Fruit fly (Drosophila melanogaster) whole organism: ENCODE data around the gene CG33932.

Source experiments
- Dll ChIP-seq: fragments of >200 bp; optimal IDR thresholded peaks from 2 replicates; lab custom pipeline; 2017
- pan ChIP-seq: fragments of >200 bp; optimal IDR thresholded peaks from 2 replicates; lab custom pipeline; 2017
- psq ChIP-seq: fragments of >200 bp; optimal IDR thresholded peaks from 2 replicates; lab custom pipeline; 2017
- usp ChIP-seq: fragments of >200 bp; optimal IDR thresholded peaks from 2 replicates; lab custom pipeline; 2017; ENCODE audit warnings: missing biosample characterization, missing genetic modification characterization, mixed read lengths

DNA sequence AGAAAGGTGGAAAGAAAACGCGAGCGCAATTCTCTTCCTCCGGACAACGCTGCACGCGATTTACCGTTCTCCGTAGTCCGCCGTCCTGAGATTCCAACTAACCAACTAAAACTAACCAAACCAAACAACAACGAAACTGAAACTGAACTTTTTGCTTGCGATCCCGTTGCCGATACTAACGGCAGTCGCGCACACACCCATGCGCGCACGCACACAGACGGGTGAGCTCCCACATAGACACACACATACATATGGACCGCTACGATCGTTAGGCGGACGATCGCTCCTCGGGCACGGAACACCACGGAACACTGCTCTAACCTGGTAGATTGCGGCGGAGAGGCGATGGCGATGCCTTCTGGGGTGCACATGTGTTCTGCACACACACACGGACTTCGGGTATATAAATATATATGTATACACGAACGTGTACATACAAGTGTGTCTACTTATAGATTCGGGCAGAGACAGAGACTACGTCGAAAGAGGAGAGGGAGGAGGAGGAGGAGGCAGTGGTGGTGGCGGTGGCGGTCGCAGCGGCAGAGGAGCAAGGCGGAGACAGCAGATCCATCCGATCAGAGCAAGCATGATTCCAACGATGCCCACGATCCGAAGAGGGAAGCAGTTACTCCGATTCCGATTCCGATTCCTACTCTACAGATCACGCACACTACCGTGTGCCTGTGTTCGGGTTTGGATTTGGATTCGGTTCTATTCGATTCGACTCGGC is 31.2 kb upstream of the CG33932 start, which contains the start of gene meso18E:
- TF ChIP-seq usp (GFP tag; lab: Kevin White, UChicago): no peak
- TF ChIP-seq psq: no peak
- TF ChIP-seq Dll (lab: Kevin White, UChicago): no peak
- TF ChIP-seq pan (lab: Kevin White, UChicago): no peak
